Worm (Caenorhabditis elegans) whole organism, midembryonic: ENCODE data around the gene nep-4.

Source experiments
- flt-1 ChIP-seq: fragments of 200-800 bp; sonication (Bioruptor generic); IDR thresholded peaks from 2 replicates; pipeline ENCODE4 v1.3.6; 2022; ENCODE audit warnings: missing genetic modification characterization, missing compliant biosample characterization
- ref-1 ChIP-seq: fragments of 200-800 bp; sonication (Bioruptor generic); conservative IDR thresholded peaks from 2 replicates; pipeline ENCODE4 v1.3.6; 2022; ENCODE audit warnings: missing genetic modification reagents, missing genetic modification characterization, missing compliant biosample characterization
- tab-1 ChIP-seq: fragments of 200-800 bp; sonication (Bioruptor generic); IDR thresholded peaks from 2 replicates; pipeline ENCODE4 v1.3.6; 2022; ENCODE audit warnings: missing genetic modification characterization, missing compliant biosample characterization
- ztf-29 ChIP-seq: fragments of 200-800 bp; sonication (Bioruptor generic); IDR thresholded peaks from 2 replicates; pipeline ENCODE4 v1.3.6; 2022; ENCODE audit warnings: missing genetic modification reagents, missing genetic modification characterization, missing compliant biosample characterization

- TF ChIP-seq tab-1 (GFP tag; lab: Robert Waterston, UW) (no peak), ztf-29 (GFP tag; lab: Robert Waterston, UW) (no peak), ref-1 (GFP tag; lab: Robert Waterston, UW) (no peak), flt-1 (GFP tag; lab: Robert Waterston, UW) (no peak)
These were observed 37.4 kb downstream of the nep-4 start, which contains the start of gene F41B4.1 for ce11 chrX:6825840-6826239.
